Fruit fly (Drosophila melanogaster): ENCODE measurements around the gene CG12541.

CG12541 gene

DNA sequence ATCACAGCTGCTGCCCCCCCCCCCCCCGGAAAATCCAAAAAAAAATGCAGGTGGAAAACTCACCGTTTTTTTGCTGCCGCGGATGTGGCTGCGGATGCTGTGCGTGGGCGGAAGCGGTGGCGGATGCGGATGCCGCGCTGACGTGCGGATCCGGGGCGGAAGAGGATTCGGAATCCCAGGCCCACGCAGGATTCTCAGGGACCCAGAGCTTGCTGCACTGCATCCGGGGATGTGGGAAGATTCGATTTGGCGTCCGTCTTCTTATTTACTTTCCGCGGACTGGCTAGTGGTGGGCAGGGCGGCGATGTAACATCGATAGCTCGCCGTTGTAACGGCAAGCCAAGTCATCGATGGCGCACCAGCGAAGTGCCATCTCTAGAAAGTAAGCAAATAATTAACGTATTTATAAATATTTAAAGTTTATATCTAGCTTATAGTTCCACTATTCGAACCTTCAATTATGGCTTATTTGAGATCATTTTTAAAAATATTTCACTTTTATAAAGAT lies 36.2 kb upstream of the CG12541 start, which contains the start of gene CG4615:
CG4615 (minus strand) TSS at position 288 of the 508 bp plus-strand sequence.
- TF ChIP-seq net (GFP tag; optimal IDR thresholded peaks at IDR 0.05) = no peak
- TF ChIP-seq Smox (GFP tag; optimal IDR thresholded peaks at IDR 0.05) = peak; percentile 8
- peak; percentile 36 for TF ChIP-seq Eip78C (GFP tag)
- TF ChIP-seq fkh (GFP tag; optimal IDR thresholded peaks at IDR 0.05) = peak; percentile 99

DNA sequence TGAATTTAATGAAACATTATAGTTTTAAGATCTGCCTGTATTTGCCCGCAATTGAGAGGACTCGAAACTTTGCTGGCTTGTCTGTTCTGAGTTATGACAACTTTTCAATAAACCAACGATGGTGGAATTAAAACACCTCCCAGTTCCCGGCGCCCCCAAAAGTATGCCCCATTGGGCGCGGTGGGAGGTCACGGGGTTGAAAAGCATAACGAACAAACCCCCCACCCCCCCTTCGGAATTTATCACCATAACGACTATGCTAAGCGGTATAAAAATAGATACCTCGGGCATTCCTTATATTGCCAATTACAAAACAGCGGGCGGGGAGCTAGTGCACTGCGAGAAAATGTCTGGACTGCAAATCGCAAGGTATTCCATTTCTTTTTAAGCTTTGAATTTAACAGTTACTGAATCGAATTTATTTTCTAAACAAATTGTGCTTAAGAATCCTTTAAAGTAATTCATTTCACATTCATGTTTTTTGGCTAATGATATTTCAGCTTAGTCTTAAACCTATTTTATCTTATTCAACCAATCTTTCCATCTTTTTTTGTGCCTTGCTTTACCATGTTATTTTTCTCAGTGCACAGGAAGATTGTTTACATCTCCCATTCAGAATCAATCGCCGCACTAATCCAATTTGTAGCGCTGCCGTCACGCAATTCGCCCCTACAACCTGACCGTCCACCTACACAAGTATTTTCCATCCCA lies 35.6 kb upstream of the CG12541 start:
- peak; percentile 93 for TF ChIP-seq CG8119 (GFP tag; IDR thresholded peaks at IDR 0.05)
- peak; percentile 87 for TF ChIP-seq Smox (GFP tag; optimal IDR thresholded peaks at IDR 0.05)
- TF ChIP-seq fd85E (GFP tag; optimal IDR thresholded peaks at IDR 0.05) = no peak
- TF ChIP-seq CG10631 (GFP tag; optimal IDR thresholded peaks at IDR 0.05) = peak; percentile 90
- TF ChIP-seq Hr4 (GFP tag; optimal IDR thresholded peaks at IDR 0.05) = peak; percentile 79
- peak; percentile 92 for TF ChIP-seq OdsH (GFP tag; optimal IDR thresholded peaks at IDR 0.05)
- TF ChIP-seq acj6 (GFP tag; optimal IDR thresholded peaks at IDR 0.05) = peak; percentile 90
- TF ChIP-seq fd59A (GFP tag; optimal IDR thresholded peaks at IDR 0.05) = peak; percentile 92
- peak; percentile 79 for TF ChIP-seq Ets21C (GFP tag; optimal IDR thresholded peaks at IDR 0.05)
- TF ChIP-seq lz (GFP tag; optimal IDR thresholded peaks at IDR 0.05) = peak; percentile 81
- peak; percentile 51 for TF ChIP-seq CG8319 (GFP tag; optimal IDR thresholded peaks at IDR 0.05)
- TF ChIP-seq Ets96B (tag; optimal IDR thresholded peaks at IDR 0.05) = peak; percentile 83
- TF ChIP-seq Lpt (GFP tag; optimal IDR thresholded peaks at IDR 0.05) = peak; percentile 91
- peak; percentile 94 for TF ChIP-seq CG32006 (GFP tag; optimal IDR thresholded peaks at IDR 0.05)
- peak; percentile 91 for TF ChIP-seq pdm3 (GFP tag; optimal IDR thresholded peaks at IDR 0.05)
- peak; percentile 81 for TF ChIP-seq Sox102F (GFP tag; optimal IDR thresholded peaks at IDR 0.05)
- TF ChIP-seq vri (GFP tag; optimal IDR thresholded peaks at IDR 0.05) = peak; percentile 50
- TF ChIP-seq CG6792 (GFP tag; optimal IDR thresholded peaks at IDR 0.05) = peak; percentile 89
- TF ChIP-seq eg (GFP tag; IDR thresholded peaks at IDR 0.05) = peak; percentile 81
- peak; percentile 64 for TF ChIP-seq CG11762 (GFP tag; optimal IDR thresholded peaks at IDR 0.05; ENCODE audit: insufficient read depth)
- peak; percentile 87 for TF ChIP-seq achi (GFP tag; optimal IDR thresholded peaks at IDR 0.05)
- TF ChIP-seq CG34406 (GFP tag; optimal IDR thresholded peaks at IDR 0.05) = peak; percentile 88
- peak; percentile 85 for TF ChIP-seq CG3032 (tag; optimal IDR thresholded peaks at IDR 0.05)
- peak; percentile 98 for TF ChIP-seq svp (GFP tag)
- TF ChIP-seq CG6276 (GFP tag; optimal IDR thresholded peaks at IDR 0.05) = peak; percentile 80
- TF ChIP-seq CG6808 (GFP tag; optimal IDR thresholded peaks at IDR 0.05) = peak; percentile 85
- peak; percentile 83 for TF ChIP-seq Sox15 (GFP tag; optimal IDR thresholded peaks at IDR 0.05)
- peak; percentile 88 for TF ChIP-seq CG31627 (GFP tag; optimal IDR thresholded peaks at IDR 0.05)
- peak; percentile 69 for TF ChIP-seq CG16779 (tag; optimal IDR thresholded peaks at IDR 0.05)
- peak; percentile 65 for TF ChIP-seq CG7368 (GFP tag; optimal IDR thresholded peaks at IDR 0.05)
- peak; percentile 78 for TF ChIP-seq Eip75B (GFP tag; optimal IDR thresholded peaks at IDR 0.05)
- TF ChIP-seq topi (GFP tag; optimal IDR thresholded peaks at IDR 0.05) = peak; percentile 79
- TF ChIP-seq spab (GFP tag; optimal IDR thresholded peaks at IDR 0.05) = peak; percentile 76
- peak; percentile 87 to 91 for TF ChIP-seq ss (GFP tag; optimal IDR thresholded peaks at IDR 0.05)
- TF ChIP-seq salr (GFP tag; optimal IDR thresholded peaks at IDR 0.05) = peak; percentile 80 to 88
- TF ChIP-seq Sox14 (GFP tag; optimal IDR thresholded peaks at IDR 0.05) = peak; percentile 90
- TF ChIP-seq CG1621 (tag; optimal IDR thresholded peaks at IDR 0.05) = peak; percentile 82
- peak; percentile 89 for TF ChIP-seq Hr39 (GFP tag; optimal IDR thresholded peaks at IDR 0.05)
- peak; percentile 87 for TF ChIP-seq CG4318 (GFP tag; optimal IDR thresholded peaks at IDR 0.05)
- peak; percentile 77; the same call in 1 of the 2 replicates for TF ChIP-seq CG11294 (GFP tag; IDR thresholded peaks at IDR 0.05)
- TF ChIP-seq Hr38 (GFP tag; optimal IDR thresholded peaks at IDR 0.05) = no peak
- TF ChIP-seq CG3919 (GFP tag; optimal IDR thresholded peaks at IDR 0.05) = peak; percentile 82
- peak; percentile 96 for TF ChIP-seq Eip78C (GFP tag)
- TF ChIP-seq esn (GFP tag; optimal IDR thresholded peaks at IDR 0.05) = peak; percentile 87
- TF ChIP-seq cyc (GFP tag; optimal IDR thresholded peaks at IDR 0.05) = peak; percentile 60
- TF ChIP-seq Blimp-1 (GFP tag; optimal IDR thresholded peaks at IDR 0.05) = peak; percentile 47
- TF ChIP-seq net (GFP tag; optimal IDR thresholded peaks at IDR 0.05) = peak; percentile 88
